Fruit fly (Drosophila melanogaster): ENCODE data around the gene Sgs3.

Sgs3 gene

dm6 chr3L:11551949-11552348, 39.9 kb downstream of the Sgs3 start (continued):
- peak; percentile 51; the same call in 1 of the 3 replicates for TF ChIP-seq CG17361 (GFP tag; IDR thresholded peaks at IDR 0.05)
- peak; percentile 16 for TF ChIP-seq lab (GFP tag; optimal IDR thresholded peaks at IDR 0.05)
- peak; percentile 30 for TF ChIP-seq cato (GFP tag; optimal IDR thresholded peaks at IDR 0.05; ENCODE audit: borderline replicate concordance)
- 0 out of 2 replicates have a peak, but pooled peaks have one; percentile 35 for TF ChIP-seq CG32767 (GFP tag; IDR thresholded peaks at IDR 0.05)
- peak; percentile 5 for TF ChIP-seq Dek (tag; optimal IDR thresholded peaks at IDR 0.05)
- TF ChIP-seq CG13296 (GFP tag; optimal IDR thresholded peaks at IDR 0.05), result no peak
- peak; percentile 44 for TF ChIP-seq CG8924 (tag; optimal IDR thresholded peaks at IDR 0.05)
- TF ChIP-seq Mad (GFP tag; optimal IDR thresholded peaks at IDR 0.05), result no peak
- peak; percentile 52 for TF ChIP-seq CG12391 (tag; optimal IDR thresholded peaks at IDR 0.05)
- 0 out of 3 replicates have a peak, but pooled peaks have one; percentile 45 for TF ChIP-seq H15 (GFP tag; IDR thresholded peaks at IDR 0.05)
- peak; percentile 62 for TF ChIP-seq CG9727 (GFP tag; optimal IDR thresholded peaks at IDR 0.05)
- peak; percentile 52 for TF ChIP-seq E2f1 (GFP tag; IDR thresholded peaks at IDR 0.05)
- TF ChIP-seq Med (GFP tag), result peak; percentile 76
- TF ChIP-seq nerfin-1 (tag; optimal IDR thresholded peaks at IDR 0.05), result peak; percentile 35
- TF ChIP-seq NC2β (GFP tag; optimal IDR thresholded peaks at IDR 0.05), result peak; percentile 29
- 0 out of 3 replicates have a peak, but pooled peaks have one; percentile 21 for TF ChIP-seq CG16813 (GFP tag; IDR thresholded peaks at IDR 0.05; ENCODE audit: partially characterized antibody)
- no peak for TF ChIP-seq Hr39 (optimal IDR thresholded peaks at IDR 0.05)
- no peak for TF ChIP-seq Mrtf (GFP tag; IDR thresholded peaks at IDR 0.05)
- 0 out of 2 replicates have a peak, but pooled peaks have one; percentile 24 for TF ChIP-seq ranshi (GFP tag; IDR thresholded peaks at IDR 0.05)
- peak; percentile 68 for TF ChIP-seq gem (tag; optimal IDR thresholded peaks at IDR 0.05)
- TF ChIP-seq PHDP (tag; optimal IDR thresholded peaks at IDR 0.05), result peak; percentile 36
- no peak for TF ChIP-seq ind (GFP tag; optimal IDR thresholded peaks at IDR 0.05)
- TF ChIP-seq CG17328 (GFP tag; IDR thresholded peaks at IDR 0.05), result 0 out of 2 replicates have a peak, but pooled peaks have one; percentile 18
- TF ChIP-seq Vsx1 (GFP tag; optimal IDR thresholded peaks at IDR 0.05), result no peak
- no peak for TF ChIP-seq ERR (GFP tag; optimal IDR thresholded peaks at IDR 0.05)
- peak; percentile 27 for TF ChIP-seq CG5180 (GFP tag; optimal IDR thresholded peaks at IDR 0.05)
- no peak for TF ChIP-seq trh (GFP tag; optimal IDR thresholded peaks at IDR 0.05)
- peak; percentile 11 for TF ChIP-seq CG13775 (GFP tag; optimal IDR thresholded peaks at IDR 0.05)
- peak; percentile 27 for TF ChIP-seq CG12219 (GFP tag; optimal IDR thresholded peaks at IDR 0.05)
- peak; percentile 41 for TF ChIP-seq CG2202 (tag; optimal IDR thresholded peaks at IDR 0.05)
- no peak for TF ChIP-seq chm (GFP tag; IDR thresholded peaks at IDR 0.05)
- no peak for TF ChIP-seq CG4730 (GFP tag; IDR thresholded peaks at IDR 0.05)
- TF ChIP-seq CG12236 (GFP tag; optimal IDR thresholded peaks at IDR 0.05), result no peak
- no peak for TF ChIP-seq CG6791 (GFP tag; IDR thresholded peaks at IDR 0.05; ENCODE audit: partially characterized antibody)
- no peak for TF ChIP-seq CG6765 (GFP tag; optimal IDR thresholded peaks at IDR 0.05)
- peak; percentile 13 for TF ChIP-seq chn (GFP tag; optimal IDR thresholded peaks at IDR 0.05)
- TF ChIP-seq CG1024 (GFP tag; IDR thresholded peaks at IDR 0.05), result no peak
- no peak for TF ChIP-seq CG1647 (GFP tag; optimal IDR thresholded peaks at IDR 0.05)
- no peak for TF ChIP-seq YL-1 (GFP tag; optimal IDR thresholded peaks at IDR 0.05)
- TF ChIP-seq CG30403 (GFP tag; optimal IDR thresholded peaks at IDR 0.05), result peak; percentile 38
- peak; percentile 6 for TF ChIP-seq kay (GFP tag; optimal IDR thresholded peaks at IDR 0.05)
- TF ChIP-seq tio (GFP tag; optimal IDR thresholded peaks at IDR 0.05), result peak; percentile 1
- TF ChIP-seq nom (GFP tag; optimal IDR thresholded peaks at IDR 0.05), result peak; percentile 8
- TF ChIP-seq fd64A (GFP tag; optimal IDR thresholded peaks at IDR 0.05), result no peak
- TF ChIP-seq Asciz (GFP tag; optimal IDR thresholded peaks at IDR 0.05), result no peak
- TF ChIP-seq CG13624 (GFP tag; optimal IDR thresholded peaks at IDR 0.05), result no peak
- TF ChIP-seq CG6689 (GFP tag; IDR thresholded peaks at IDR 0.05), result peak; percentile 63
- TF ChIP-seq bsh (GFP tag; optimal IDR thresholded peaks at IDR 0.05), result peak in 1 of 2 experiments; percentile 73
- 0 out of 3 replicates have a peak, but pooled peaks have one; percentile 43 for TF ChIP-seq tgo (GFP tag; IDR thresholded peaks at IDR 0.05)
- peak; percentile 39; the same call in 1 of the 2 replicates for TF ChIP-seq Ptx1 (GFP tag; IDR thresholded peaks at IDR 0.05)
- 0 out of 2 replicates have a peak, but pooled peaks have one; percentile 26 for TF ChIP-seq H2.0 (GFP tag; IDR thresholded peaks at IDR 0.05)

Measured in whole organism, embryonic.